Comparison of ENCODE assay signal across 5 worm cellular contexts in genomic region chrII:7289923-7290476, ce11.
TF ChIP-seq lines count a peak whose summit lies in the region.

C30G12.2 (plus strand) TSS chrII:7290426.

TF ChIP-seq in whole organism, L1 larva, 84 proteins besides CTCF, POLR2A, EP300 and RAD21:
- TF ChIP-seq elt-2 (tag; optimal IDR thresholded peaks at IDR 0.05; lab: Kevin White, UChicago): peak; percentile 61
- no peak for TF ChIP-seq nhr-237 (tag; optimal IDR thresholded peaks at IDR 0.05; lab: Kevin White, UChicago)

TF ChIP-seq in whole organism, L2 larva, 48 proteins besides CTCF, POLR2A, EP300 and RAD21:
- TF ChIP-seq nhr-129 (tag; optimal IDR thresholded peaks at IDR 0.05; lab: Kevin White, UChicago): no peak
- TF ChIP-seq unc-55 (GFP tag; optimal IDR thresholded peaks at IDR 0.05; lab: Kevin White, UChicago): no peak
- no peak for TF ChIP-seq nhr-237 (tag; optimal IDR thresholded peaks at IDR 0.05; lab: Kevin White, UChicago)
- TF ChIP-seq ama-1 (optimal IDR thresholded peaks at IDR 0.05; lab: Kevin White, UChicago): no peak
- TF ChIP-seq alr-1 (tag; optimal IDR thresholded peaks at IDR 0.05; lab: Kevin White, UChicago): no peak
- TF ChIP-seq nhr-25 (tag; optimal IDR thresholded peaks at IDR 0.05; lab: Kevin White, UChicago): no peak
- no peak for TF ChIP-seq sem-4 (tag; optimal IDR thresholded peaks at IDR 0.05; lab: Kevin White, UChicago)
- TF ChIP-seq sma-3 (GFP tag; optimal IDR thresholded peaks at IDR 0.05; lab: Kevin White, UChicago): no peak
- no peak for TF ChIP-seq unc-62 (GFP tag; optimal IDR thresholded peaks at IDR 0.05; lab: Kevin White, UChicago)
- peak; percentile 79 for TF ChIP-seq fos-1 (tag; optimal IDR thresholded peaks at IDR 0.05; lab: Kevin White, UChicago)
- no peak for TF ChIP-seq ztf-11 (tag; optimal IDR thresholded peaks at IDR 0.05; lab: Kevin White, UChicago)
- no peak for TF ChIP-seq blmp-1 (tag; optimal IDR thresholded peaks at IDR 0.05; lab: Kevin White, UChicago; ENCODE audit: insufficient read depth)
- no peak for TF ChIP-seq lin-39 (tag; optimal IDR thresholded peaks at IDR 0.05; lab: Kevin White, UChicago)
- peak; percentile 41 for TF ChIP-seq sma-9 (GFP tag; optimal IDR thresholded peaks at IDR 0.05; lab: Kevin White, UChicago)
- TF ChIP-seq sma-9 (tag; optimal IDR thresholded peaks at IDR 0.05; lab: Kevin White, UChicago): no peak
- no peak for TF ChIP-seq nhr-21 (tag; optimal IDR thresholded peaks at IDR 0.05; lab: Kevin White, UChicago)
- no peak for TF ChIP-seq mbf-1 (tag; optimal IDR thresholded peaks at IDR 0.05; lab: Kevin White, UChicago)

TF ChIP-seq in whole organism, L3 larva, 47 proteins besides CTCF, POLR2A, EP300 and RAD21:
- TF ChIP-seq pqm-1 (tag; optimal IDR thresholded peaks at IDR 0.05; lab: Kevin White, UChicago): peak; percentile 92
- TF ChIP-seq egl-27 (tag; optimal IDR thresholded peaks at IDR 0.05; lab: Kevin White, UChicago): no peak
- peak; percentile 85 for TF ChIP-seq elt-2 (tag; optimal IDR thresholded peaks at IDR 0.05; lab: Kevin White, UChicago)

TF ChIP-seq in whole organism, L4 larva, 104 proteins besides CTCF, POLR2A, EP300 and RAD21 (continues in another document):
- TF ChIP-seq nhr-48 (tag; optimal IDR thresholded peaks at IDR 0.05; lab: Kevin White, UChicago): peak; percentile 95
- no peak for TF ChIP-seq arid-1 (GFP tag; conservative IDR thresholded peaks at IDR 0.05; lab: Robert Waterston, UW)
- TF ChIP-seq lim-7 (GFP tag; IDR thresholded peaks at IDR 0.05; lab: Robert Waterston, UW): no peak
- no peak for TF ChIP-seq gei-8 (GFP tag; optimal IDR thresholded peaks at IDR 0.05; lab: Kevin White, UChicago)
- TF ChIP-seq daf-16 (GFP tag; optimal IDR thresholded peaks at IDR 0.05; lab: Kevin White, UChicago): peak in 1 of 2 experiments; percentile 92
- peak; percentile 90 for TF ChIP-seq daf-16 (tag; optimal IDR thresholded peaks at IDR 0.05; lab: Kevin White, UChicago)
- no peak for TF ChIP-seq spr-1 (tag; optimal IDR thresholded peaks at IDR 0.05; lab: Kevin White, UChicago)
- no peak for TF ChIP-seq nhr-10 (tag; optimal IDR thresholded peaks at IDR 0.05; lab: Kevin White, UChicago)
- no peak for TF ChIP-seq daf-19 (GFP tag; conservative IDR thresholded peaks at IDR 0.05; lab: Robert Waterston, UW)
- no peak for TF ChIP-seq ceh-28 (tag; optimal IDR thresholded peaks at IDR 0.05; lab: Kevin White, UChicago)
- TF ChIP-seq mes-2 (tag; optimal IDR thresholded peaks at IDR 0.05; lab: Kevin White, UChicago; ENCODE audit: poor library complexity, severe bottlenecking): no peak
- TF ChIP-seq R02D3.7 (tag; optimal IDR thresholded peaks at IDR 0.05; lab: Kevin White, UChicago): no peak
- TF ChIP-seq egl-27 (tag; optimal IDR thresholded peaks at IDR 0.05; lab: Kevin White, UChicago): no peak
- TF ChIP-seq lin-13 (GFP tag; optimal IDR thresholded peaks at IDR 0.05; lab: Kevin White, UChicago): no peak
- TF ChIP-seq ceh-32 (tag; optimal IDR thresholded peaks at IDR 0.05; lab: Kevin White, UChicago; ENCODE audit: poor library complexity): no peak
- TF ChIP-seq aha-1 (tag; lab: Kevin White, UChicago): peak; percentile 36
- no peak for TF ChIP-seq lsy-2 (tag; optimal IDR thresholded peaks at IDR 0.05; lab: Kevin White, UChicago)
- TF ChIP-seq hif-1 (tag; optimal IDR thresholded peaks at IDR 0.05; lab: Kevin White, UChicago): no peak
- TF ChIP-seq tra-1 (GFP tag; IDR thresholded peaks at IDR 0.05; lab: Robert Waterston, UW): peak; percentile 89
- TF ChIP-seq nhr-76 (tag; optimal IDR thresholded peaks at IDR 0.05; lab: Kevin White, UChicago): no peak
- TF ChIP-seq F26F4.8 (GFP tag; conservative IDR thresholded peaks at IDR 0.05; lab: Robert Waterston, UW): no peak
- no peak for TF ChIP-seq Y5F2A.4 (GFP tag; optimal IDR thresholded peaks at IDR 0.05; lab: Kevin White, UChicago)
- peak; percentile 69 for TF ChIP-seq lin-1 (GFP tag; IDR thresholded peaks at IDR 0.05; lab: Robert Waterston, UW)
- no peak for TF ChIP-seq set-16 (GFP tag; IDR thresholded peaks at IDR 0.05; lab: Robert Waterston, UW)
- no peak for TF ChIP-seq ama-1 (optimal IDR thresholded peaks at IDR 0.05; lab: Kevin White, UChicago)
- peak; percentile 58 for TF ChIP-seq nhr-28 (tag; optimal IDR thresholded peaks at IDR 0.05; lab: Kevin White, UChicago)
- TF ChIP-seq duxl-1 (tag; optimal IDR thresholded peaks at IDR 0.05; lab: Kevin White, UChicago; ENCODE audit: poor library complexity): no peak
- no peak for TF ChIP-seq ces-1 (GFP tag; optimal IDR thresholded peaks at IDR 0.05; lab: Kevin White, UChicago)
- TF ChIP-seq ceh-82 (tag; optimal IDR thresholded peaks at IDR 0.05; lab: Kevin White, UChicago): no peak
- no peak for TF ChIP-seq mep-1 (tag; optimal IDR thresholded peaks at IDR 0.05; lab: Kevin White, UChicago)
- no peak for TF ChIP-seq mxl-2 (GFP tag; conservative IDR thresholded peaks at IDR 0.05; lab: Robert Waterston, UW)
- TF ChIP-seq T20F7.1 (GFP tag; optimal IDR thresholded peaks at IDR 0.05; lab: Kevin White, UChicago): peak; percentile 55
- TF ChIP-seq jun-1 (tag; optimal IDR thresholded peaks at IDR 0.05; lab: Kevin White, UChicago): no peak
- TF ChIP-seq nhr-111 (GFP tag; optimal IDR thresholded peaks at IDR 0.05; lab: Kevin White, UChicago): no peak
- TF ChIP-seq dmd-6 (GFP tag; IDR thresholded peaks at IDR 0.05; lab: Robert Waterston, UW): peak; percentile 100
- 0 out of 2 replicates have a peak, but pooled peaks have one; percentile 13 for TF ChIP-seq mdt-29 (GFP tag; IDR thresholded peaks at IDR 0.05; lab: Robert Waterston, UW)
- TF ChIP-seq Y105C5A.15 (GFP tag; IDR thresholded peaks at IDR 0.05; lab: Robert Waterston, UW): no peak

TF ChIP-seq in whole organism, young adult, 124 proteins besides CTCF, POLR2A, EP300 and RAD21:
- peak; percentile 34 for TF ChIP-seq ets-4 (GFP tag; optimal IDR thresholded peaks at IDR 0.05; lab: Kevin White, UChicago)
- peak; percentile 51 for TF ChIP-seq atf-7 (tag; optimal IDR thresholded peaks at IDR 0.05; lab: Kevin White, UChicago)
- TF ChIP-seq ztf-22 (GFP tag; optimal IDR thresholded peaks at IDR 0.05; lab: Kevin White, UChicago): peak; percentile 24
- peak; percentile 93 for TF ChIP-seq nhr-80 (tag; optimal IDR thresholded peaks at IDR 0.05; lab: Kevin White, UChicago)
- peak; percentile 96 for TF ChIP-seq unc-62 (GFP tag; optimal IDR thresholded peaks at IDR 0.05; lab: Kevin White, UChicago)
- TF ChIP-seq F52B5.7 (tag; optimal IDR thresholded peaks at IDR 0.05; lab: Kevin White, UChicago): no peak
- TF ChIP-seq tbp1 (GFP tag; optimal IDR thresholded peaks at IDR 0.05; lab: Kevin White, UChicago): peak; percentile 32
- TF ChIP-seq Y53G8AR.9 (GFP tag; conservative IDR thresholded peaks at IDR 0.05; lab: Robert Waterston, UW): no peak
- TF ChIP-seq let-607 (tag; optimal IDR thresholded peaks at IDR 0.05; lab: Kevin White, UChicago): peak in 1 of 2 experiments; percentile 72
